Fruit fly (Drosophila melanogaster) whole organism, adult: Measurements from ENCODE around the gene CG32017.

ENCODE experiments used
- CG12768 ChIP-seq: fragments of 200-800 bp; sonication (Bioruptor generic); optimal IDR thresholded peaks from 2 replicates; lab custom pipeline; 2017; ENCODE audit warnings: missing biosample characterization, missing genetic modification characterization, mild to moderate bottlenecking, moderate library complexity, missing genetic modification reagents
- CG1620 ChIP-seq: fragments of 200-800 bp; sonication (Bioruptor generic); optimal IDR thresholded peaks from 2 replicates; lab custom pipeline; 2016; ENCODE audit warnings: missing biosample characterization, missing genetic modification characterization
- CG33017 ChIP-seq: fragments of 200-800 bp; sonication (Bioruptor generic); optimal IDR thresholded peaks from 2 replicates; lab custom pipeline; 2018; ENCODE audit warnings: missing biosample characterization, mild to moderate bottlenecking, missing genetic modification characterization, moderate library complexity
- CG5204 ChIP-seq: fragments of 200-800 bp; sonication (Bioruptor generic); optimal IDR thresholded peaks from 2 replicates; lab custom pipeline; 2016; ENCODE audit warnings: missing biosample characterization, missing genetic modification characterization
- Clk ChIP-seq: fragments of 200-800 bp; sonication (Bioruptor generic); optimal IDR thresholded peaks from 2 replicates; lab custom pipeline; 2017; ENCODE audit warnings: missing biosample characterization, missing genetic modification characterization
- Crg-1 ChIP-seq: fragments of 200-800 bp; sonication (Bioruptor generic); optimal IDR thresholded peaks from 2 replicates; lab custom pipeline; 2016; ENCODE audit warnings: missing biosample characterization, missing genetic modification characterization
- Hr96 ChIP-seq: fragments of 200-800 bp; sonication (Bioruptor generic); optimal IDR thresholded peaks from 2 replicates; lab custom pipeline; 2016; ENCODE audit warnings: missing biosample characterization, missing genetic modification characterization
- bab1 ChIP-seq: fragments of 200-800 bp; sonication (Bioruptor generic); optimal IDR thresholded peaks from 3 replicates; lab custom pipeline; 2019; ENCODE audit warnings: missing biosample characterization, mild to moderate bottlenecking, missing genetic modification characterization, moderate library complexity
- cic ChIP-seq: fragments of 200-800 bp; sonication (Bioruptor generic); optimal IDR thresholded peaks from 2 replicates; lab custom pipeline; 2017; ENCODE audit warnings: missing biosample characterization, mild to moderate bottlenecking, missing genetic modification characterization, moderate library complexity
- pad ChIP-seq: fragments of 200-800 bp; sonication (Bioruptor generic); optimal IDR thresholded peaks from 3 replicates; lab custom pipeline; 2017; ENCODE audit warnings: missing biosample characterization, missing genetic modification characterization, mild to moderate bottlenecking, moderate library complexity, missing genetic modification reagents

DNA sequence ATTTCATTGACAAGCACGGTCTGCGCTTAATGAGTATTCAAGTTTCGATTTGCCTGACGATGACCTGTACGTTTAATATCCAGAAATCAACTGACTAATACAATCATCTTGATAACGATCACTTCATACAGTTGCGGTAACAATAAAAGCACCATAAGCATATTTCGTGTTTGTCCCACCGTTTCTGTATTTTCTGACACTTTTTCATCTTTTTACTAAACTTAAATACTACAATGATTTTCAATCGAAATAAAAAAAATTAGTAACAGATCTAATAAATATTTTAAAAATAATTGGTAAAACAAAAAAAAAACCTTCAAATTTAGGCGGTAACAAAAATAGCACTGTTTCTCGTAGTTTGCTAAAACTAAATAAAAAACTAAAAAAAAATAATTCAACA lies at the start of gene CG32017:
- TF ChIP-seq Clk (GFP tag; lab: Kevin White, UChicago) (no peak), CG33017 (tag; lab: Kevin White, UChicago) (no peak), CG5204 (GFP tag; lab: Kevin White, UChicago) (no peak), pad (GFP tag; lab: Kevin White, UChicago) (no peak), CG1620 (GFP tag; lab: Kevin White, UChicago) (no peak), Crg-1 (GFP tag; lab: Kevin White, UChicago) (no peak), Hr96 (GFP tag; lab: Kevin White, UChicago) (no peak), CG12768 (GFP tag; lab: Kevin White, UChicago) (no peak), bab1 (GFP tag; lab: Kevin White, UChicago) (no peak), cic (GFP tag; lab: Kevin White, UChicago) (no peak)
